Worm (Caenorhabditis elegans): ENCODE results near the gene C18E9.2.

C18E9.2 gene

ce11 chrII:8953703-8954102 is 11.1 kb upstream of the C18E9.2 start:
- TF ChIP-seq elt-1 (tag; optimal IDR thresholded peaks at IDR 0.05) (peak; percentile 22), lin-11 (tag; optimal IDR thresholded peaks at IDR 0.05) (no peak)

ce11 chrII:8956896-8957295 is 7.9 kb upstream of the C18E9.2 start:
- no peak for TF ChIP-seq ama-1 (optimal IDR thresholded peaks at IDR 0.05)
- TF ChIP-seq sma-9 (GFP tag; optimal IDR thresholded peaks at IDR 0.05), result no peak
- no peak for TF ChIP-seq sma-9 (tag; optimal IDR thresholded peaks at IDR 0.05)
- TF ChIP-seq nhr-6 (tag; optimal IDR thresholded peaks at IDR 0.05), result no peak
- TF ChIP-seq unc-62 (GFP tag; optimal IDR thresholded peaks at IDR 0.05), result no peak
- no peak for TF ChIP-seq sma-3 (GFP tag; optimal IDR thresholded peaks at IDR 0.05)
- no peak for TF ChIP-seq nhr-237 (tag; optimal IDR thresholded peaks at IDR 0.05)
- TF ChIP-seq ztf-4 (tag; optimal IDR thresholded peaks at IDR 0.05), result no peak
- TF ChIP-seq ceh-82 (tag; optimal IDR thresholded peaks at IDR 0.05), result no peak
- no peak for TF ChIP-seq fos-1 (tag; optimal IDR thresholded peaks at IDR 0.05)
- no peak for TF ChIP-seq skn-1 (tag; optimal IDR thresholded peaks at IDR 0.05)
- no peak for TF ChIP-seq ztf-1 (GFP tag; conservative IDR thresholded peaks at IDR 0.05)
- no peak for TF ChIP-seq zag-1 (tag; optimal IDR thresholded peaks at IDR 0.05)
- no peak for TF ChIP-seq nhr-10 (tag; optimal IDR thresholded peaks at IDR 0.05)
- TF ChIP-seq elt-3 (tag; optimal IDR thresholded peaks at IDR 0.05), result no peak
- TF ChIP-seq lin-39 (tag; optimal IDR thresholded peaks at IDR 0.05), result no peak
- TF ChIP-seq blmp-1 (tag; optimal IDR thresholded peaks at IDR 0.05; ENCODE audit: insufficient read depth), result no peak
- no peak for TF ChIP-seq nhr-12 (tag; optimal IDR thresholded peaks at IDR 0.05)
- no peak for TF ChIP-seq unc-39 (tag; optimal IDR thresholded peaks at IDR 0.05)
- TF ChIP-seq aly-2 (tag; optimal IDR thresholded peaks at IDR 0.05), result no peak
- TF ChIP-seq ztf-11 (tag; optimal IDR thresholded peaks at IDR 0.05), result no peak

- TF ChIP-seq C34F6.9 (tag; optimal IDR thresholded peaks at IDR 0.05) (peak; percentile 22), ama-1 (optimal IDR thresholded peaks at IDR 0.05) (peak; percentile 4), F13H6.1 (tag; optimal IDR thresholded peaks at IDR 0.05) (peak; percentile 65), nhr-129 (tag; optimal IDR thresholded peaks at IDR 0.05) (peak; percentile 77), nhr-11 (tag; optimal IDR thresholded peaks at IDR 0.05) (no peak), nhr-12 (tag; optimal IDR thresholded peaks at IDR 0.05) (no peak), sma-9 (GFP tag; optimal IDR thresholded peaks at IDR 0.05) (peak; percentile 61), sma-9 (tag; optimal IDR thresholded peaks at IDR 0.05) (no peak), lin-13 (GFP tag; optimal IDR thresholded peaks at IDR 0.05) (no peak), lsy-2 (tag; optimal IDR thresholded peaks at IDR 0.05) (peak in 1 of 2 experiments; percentile 20)
Measured at ce11 chrII:8959081-8959480, 5.7 kb upstream of the C18E9.2 start.

ce11 chrII:8960414-8960813 is 4.4 kb upstream of the C18E9.2 start, which contains the start of gene cal-2:
TSS of gene cal-2 (plus strand) at chrII:8960714.
- no peak for TF ChIP-seq ZK546.5 (tag; optimal IDR thresholded peaks at IDR 0.05)
- TF ChIP-seq zag-1 (tag; optimal IDR thresholded peaks at IDR 0.05), result no peak
- no peak for TF ChIP-seq F13H6.1 (tag; optimal IDR thresholded peaks at IDR 0.05)
- no peak for TF ChIP-seq unc-39 (tag; optimal IDR thresholded peaks at IDR 0.05)
- no peak for TF ChIP-seq ceh-82 (tag; optimal IDR thresholded peaks at IDR 0.05)
- TF ChIP-seq mbf-1 (tag; optimal IDR thresholded peaks at IDR 0.05), result no peak
- no peak for TF ChIP-seq C34F6.9 (tag; optimal IDR thresholded peaks at IDR 0.05)
- no peak for TF ChIP-seq crh-2 (tag; optimal IDR thresholded peaks at IDR 0.05)
- no peak for TF ChIP-seq ztf-4 (tag; optimal IDR thresholded peaks at IDR 0.05)
- no peak for TF ChIP-seq nhr-12 (tag; optimal IDR thresholded peaks at IDR 0.05)
- TF ChIP-seq nhr-25 (tag; optimal IDR thresholded peaks at IDR 0.05), result no peak
- TF ChIP-seq ama-1 (optimal IDR thresholded peaks at IDR 0.05), result no peak
- TF ChIP-seq nhr-237 (tag; optimal IDR thresholded peaks at IDR 0.05), result no peak
- no peak for TF ChIP-seq nhr-23 (tag; optimal IDR thresholded peaks at IDR 0.05)

DNA sequence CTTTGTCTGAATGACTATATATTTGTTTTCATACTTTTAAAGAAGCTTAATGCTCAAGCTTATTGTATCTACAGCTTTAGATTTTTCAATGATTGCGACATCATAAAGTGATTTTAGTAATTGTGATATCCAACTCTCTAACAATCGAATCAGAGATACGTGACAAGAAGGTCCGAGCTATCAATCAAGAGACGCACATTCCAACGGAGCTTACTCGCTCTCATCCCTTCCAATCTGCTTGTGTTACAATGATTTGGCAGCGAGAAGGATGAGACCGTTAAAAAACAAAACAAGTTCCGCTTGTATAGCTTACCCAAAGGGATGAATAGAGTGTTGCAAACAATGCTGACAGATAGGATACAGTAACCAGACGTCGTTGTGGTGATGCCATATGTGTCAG is 3.4 kb upstream of the C18E9.2 start:
- TF ChIP-seq lsy-2 (tag; optimal IDR thresholded peaks at IDR 0.05) (no peak), sem-4 (tag; optimal IDR thresholded peaks at IDR 0.05) (no peak), nhr-129 (tag; optimal IDR thresholded peaks at IDR 0.05) (peak; percentile 73), mab-5 (tag; optimal IDR thresholded peaks at IDR 0.05) (no peak), lin-11 (tag; optimal IDR thresholded peaks at IDR 0.05) (no peak), unc-55 (GFP tag; optimal IDR thresholded peaks at IDR 0.05) (no peak), unc-62 (GFP tag; optimal IDR thresholded peaks at IDR 0.05) (no peak), ama-1 (optimal IDR thresholded peaks at IDR 0.05) (peak; percentile 9), unc-39 (tag; optimal IDR thresholded peaks at IDR 0.05) (no peak), ztf-1 (GFP tag; conservative IDR thresholded peaks at IDR 0.05) (no peak), nhr-12 (tag; optimal IDR thresholded peaks at IDR 0.05) (no peak), fos-1 (tag; optimal IDR thresholded peaks at IDR 0.05) (no peak), aly-2 (tag; optimal IDR thresholded peaks at IDR 0.05) (no peak), nhr-11 (tag; optimal IDR thresholded peaks at IDR 0.05) (no peak), zag-1 (tag; optimal IDR thresholded peaks at IDR 0.05) (no peak), snpc-4 (tag; optimal IDR thresholded peaks at IDR 0.05) (no peak), gmeb-1 (tag; optimal IDR thresholded peaks at IDR 0.05) (no peak), nhr-237 (tag; optimal IDR thresholded peaks at IDR 0.05) (no peak), C34F6.9 (tag; optimal IDR thresholded peaks at IDR 0.05) (no peak), dmd-4 (tag; optimal IDR thresholded peaks at IDR 0.05) (no peak), sma-9 (GFP tag; optimal IDR thresholded peaks at IDR 0.05) (peak; percentile 12), sma-9 (tag; optimal IDR thresholded peaks at IDR 0.05) (no peak), ceh-16 (tag; optimal IDR thresholded peaks at IDR 0.05) (no peak)
